Worm (Caenorhabditis elegans) whole organism, L4/young adult: ENCODE measurements around the gene tbx-32.

Experiments used
- W03F9.2 ChIP-seq: fragments of 150-350 bp; optimal IDR thresholded peaks from 2 replicates; lab custom pipeline; 2014; ENCODE audit warnings: missing biosample characterization, missing genetic modification characterization
- dao-5 ChIP-seq: sonication (generic microtip); optimal IDR thresholded peaks from 2 replicates; lab custom pipeline; 2016; ENCODE audit warnings: missing genotype, missing genetic modification characterization, moderate library complexity, missing compliant biosample characterization
- him-1 ChIP-seq: sonication (generic microtip); optimal IDR thresholded peaks from 2 replicates; lab custom pipeline; 2016; ENCODE audit warnings: missing genotype, missing genetic modification reagents, missing genetic modification characterization, missing compliant biosample characterization

DNA sequence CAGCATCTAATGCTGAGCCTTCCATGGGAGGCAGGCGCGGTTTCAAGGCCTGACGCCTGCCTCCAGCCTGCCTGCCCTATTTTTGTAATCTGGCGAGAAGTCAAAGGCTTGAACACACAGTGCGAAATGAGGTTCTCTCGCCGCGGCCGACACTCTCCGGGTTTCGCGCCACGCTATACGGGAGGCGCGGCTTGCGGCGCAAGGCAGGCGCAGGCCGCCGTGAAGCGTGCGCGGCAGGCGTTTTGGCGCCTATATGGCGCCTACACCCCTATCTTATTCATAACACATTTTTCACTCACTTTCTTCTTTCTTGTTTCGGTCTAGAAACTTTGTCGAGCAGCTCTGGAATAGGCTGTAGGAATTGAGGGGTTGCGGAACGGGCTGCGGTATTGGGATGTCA lies 47.7 kb downstream of the tbx-32 start:
- TF ChIP-seq him-1 (tag; lab: Kevin White, UChicago) (no peak), W03F9.2 (tag; lab: Kevin White, UChicago) (no peak), dao-5 (tag; lab: Kevin White, UChicago) (no peak)
